Fruit fly (Drosophila melanogaster) whole organism, pupa: ENCODE measurements around the gene CG10237.

Experiments
- CG10348 ChIP-seq: fragments of 200-800 bp; sonication (Bioruptor generic); IDR thresholded peaks from 2 replicates; pipeline ENCODE4 v1.3.6; 2022; ENCODE audit warnings: missing biosample characterization, missing genetic modification characterization
- CG12605 ChIP-seq: fragments of 200-800 bp; sonication (Bioruptor generic); IDR thresholded peaks from 2 replicates; pipeline ENCODE4 v1.3.6; 2022; ENCODE audit warnings: missing biosample characterization, missing genetic modification characterization
- CG13204 ChIP-seq: fragments of 200-800 bp; sonication (Bioruptor generic); optimal IDR thresholded peaks from 2 replicates; lab custom pipeline; 2018; ENCODE audit warnings: missing biosample characterization, mild to moderate bottlenecking, missing genetic modification characterization, moderate library complexity
- CG14655 ChIP-seq: fragments of 200-800 bp; sonication (Bioruptor generic); optimal IDR thresholded peaks from 3 replicates; lab custom pipeline; 2017; ENCODE audit warnings: mild to moderate bottlenecking, missing biosample characterization, missing genetic modification reagents, missing genetic modification characterization
- CG15710 ChIP-seq: fragments of 200-800 bp; sonication (Bioruptor generic); optimal IDR thresholded peaks from 2 replicates; lab custom pipeline; 2018; ENCODE audit warnings: missing biosample characterization, mild to moderate bottlenecking, missing genetic modification characterization, moderate library complexity
- CG17806 ChIP-seq: fragments of 200-800 bp; sonication (Bioruptor generic); optimal IDR thresholded peaks from 2 replicates; lab custom pipeline; 2018; ENCODE audit warnings: missing biosample characterization, mild to moderate bottlenecking, missing genetic modification characterization, moderate library complexity
- CG32121 ChIP-seq: fragments of 200-800 bp; sonication (Bioruptor generic); IDR thresholded peaks from 2 replicates; pipeline ENCODE4 v1.3.6; 2022; ENCODE audit warnings: missing biosample characterization, missing genetic modification characterization
- CG34367 ChIP-seq: fragments of 200-800 bp; sonication (Bioruptor generic); optimal IDR thresholded peaks from 2 replicates; lab custom pipeline; 2018; ENCODE audit warnings: missing biosample characterization, mild to moderate bottlenecking, missing genetic modification characterization
- CG4496 ChIP-seq: fragments of 200-800 bp; sonication (Bioruptor generic); IDR thresholded peaks from 3 replicates; pipeline ENCODE4 v1.3.6; 2022; ENCODE audit warnings: missing biosample characterization, missing genetic modification characterization
- CG8159 ChIP-seq: fragments of 200-800 bp; sonication (Bioruptor generic); optimal IDR thresholded peaks from 3 replicates; lab custom pipeline; 2018; ENCODE audit warnings: missing biosample characterization, mild to moderate bottlenecking, missing genetic modification characterization, moderate library complexity
- CG8301 ChIP-seq: fragments of 200-800 bp; sonication (Bioruptor generic); optimal IDR thresholded peaks from 2 replicates; lab custom pipeline; 2018; ENCODE audit warnings: missing biosample characterization, mild to moderate bottlenecking, missing genetic modification characterization
- CG9948 ChIP-seq: fragments of 200-800 bp; sonication (Bioruptor generic); optimal IDR thresholded peaks from 2 replicates; lab custom pipeline; 2018; ENCODE audit warnings: missing biosample characterization, mild to moderate bottlenecking, missing genetic modification characterization, moderate library complexity
- D1 ChIP-seq: fragments of 200-800 bp; sonication (Bioruptor generic); optimal IDR thresholded peaks from 2 replicates; lab custom pipeline; 2018; ENCODE audit warnings: missing biosample characterization, mild to moderate bottlenecking, missing genetic modification characterization, moderate library complexity
- EcR ChIP-seq: fragments of 200-800 bp; sonication (Bioruptor generic); optimal IDR thresholded peaks from 3 replicates; lab custom pipeline; 2019; ENCODE audit warnings: missing biosample characterization, missing genetic modification characterization, mild to moderate bottlenecking, moderate library complexity, missing genetic modification reagents
- Ets98B ChIP-seq: fragments of 200-800 bp; sonication (Bioruptor generic); IDR thresholded peaks from 2 replicates; pipeline ENCODE4 v1.3.6; 2022; ENCODE audit warnings: missing biosample characterization, missing genetic modification characterization
- Pif1A ChIP-seq: fragments of 200-800 bp; sonication (Bioruptor generic); optimal IDR thresholded peaks from 3 replicates; lab custom pipeline; 2016; ENCODE audit warnings: missing biosample characterization, missing genetic modification characterization
- Pif1B ChIP-seq: fragments of 200-800 bp; sonication (Bioruptor generic); optimal IDR thresholded peaks from 3 replicates; lab custom pipeline; 2016; ENCODE audit warnings: missing biosample characterization, missing genetic modification characterization
- Snoo ChIP-seq: fragments of 200-800 bp; sonication (Bioruptor generic); optimal IDR thresholded peaks from 3 replicates; lab custom pipeline; 2017; ENCODE audit warnings: missing biosample characterization, mild to moderate bottlenecking, missing genetic modification characterization, inconsistent platforms
- fd96Ca ChIP-seq: fragments of 200-800 bp; sonication (Bioruptor generic); IDR thresholded peaks from 3 replicates; pipeline ENCODE4 v1.3.6; 2022; ENCODE audit warnings: missing biosample characterization, missing genetic modification characterization
- gl ChIP-seq: fragments of 200-800 bp; sonication (Bioruptor generic); optimal IDR thresholded peaks from 2 replicates; lab custom pipeline; 2018; ENCODE audit warnings: missing biosample characterization, mild to moderate bottlenecking, missing genetic modification characterization
- rn ChIP-seq: fragments of 200-800 bp; sonication (Bioruptor generic); IDR thresholded peaks from 2 replicates; pipeline ENCODE4 v1.3.6; 2022; ENCODE audit warnings: missing biosample characterization, missing genetic modification characterization

CG10237 gene

DNA sequence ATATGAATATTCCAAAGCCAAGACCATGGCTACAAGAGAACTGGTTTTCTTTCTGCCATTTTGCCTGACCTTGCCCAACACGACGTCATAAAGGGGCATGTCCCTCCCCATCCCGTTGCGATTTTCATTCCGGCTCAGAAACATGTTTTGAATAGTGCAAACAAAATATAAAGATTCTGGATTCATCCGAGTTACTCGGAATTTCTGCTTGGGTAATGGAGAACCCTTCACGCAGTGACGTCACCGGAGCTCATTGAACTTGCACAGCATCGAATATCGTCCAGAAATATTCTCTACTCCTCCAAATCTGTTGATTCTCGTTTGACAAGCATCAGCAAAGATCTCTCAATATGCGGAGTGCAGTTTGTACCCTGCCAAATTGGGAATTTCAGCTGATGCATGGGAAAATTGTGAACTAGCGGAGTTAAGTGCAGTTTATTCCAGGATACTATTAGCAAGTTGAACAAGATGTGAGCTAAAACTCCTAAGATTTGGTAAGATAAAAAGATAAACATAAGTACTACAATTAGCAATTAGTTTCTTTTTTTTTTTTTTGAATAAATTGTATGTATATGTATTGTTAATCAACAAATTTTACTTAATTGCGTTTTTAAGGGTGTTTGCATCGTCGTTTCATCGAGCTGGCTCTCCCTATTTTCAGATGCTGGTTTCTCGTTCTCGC is 11.7 kb upstream of the CG10237 start, which contains the start of gene CG10026:
CG10026 (plus strand) TSS at position 187 of the 682 bp plus-strand sequence.
- TF ChIP-seq CG12605 (no peak), CG8159 (tag; lab: Kevin White, UChicago) (peak; percentile 73), EcR (GFP tag; lab: Kevin White, UChicago) (peak; percentile 99), fd96Ca (GFP tag; lab: Robert Waterston, UW) (no peak), Ets98B (GFP tag; lab: Robert Waterston, UW) (no peak), CG14655 (peak; percentile 61), Pif1B (GFP tag; lab: Kevin White, UChicago) (peak; percentile 42), D1 (tag; lab: Kevin White, UChicago) (no peak), gl (no peak), rn (GFP tag; lab: Robert Waterston, UW) (no peak), CG34367 (tag; lab: Kevin White, UChicago) (peak; percentile 60), CG32121 (peak; percentile 11; the same call in 1 of the 2 replicates), Pif1A (GFP tag; lab: Kevin White, UChicago) (peak; percentile 59), CG8301 (tag; lab: Kevin White, UChicago) (peak; percentile 48), Snoo (tag; lab: Kevin White, UChicago) (peak; percentile 52), CG9948 (peak; percentile 58), CG17806 (tag; lab: Kevin White, UChicago) (peak; percentile 29), CG13204 (GFP tag; lab: Kevin White, UChicago) (no peak), CG4496 (GFP tag; lab: Robert Waterston, UW) (no peak), CG15710 (peak; percentile 69), CG10348 (GFP tag; lab: Robert Waterston, UW) (no peak)
- TF ChIP-seq, all 21 proteins: peak for 12

DNA sequence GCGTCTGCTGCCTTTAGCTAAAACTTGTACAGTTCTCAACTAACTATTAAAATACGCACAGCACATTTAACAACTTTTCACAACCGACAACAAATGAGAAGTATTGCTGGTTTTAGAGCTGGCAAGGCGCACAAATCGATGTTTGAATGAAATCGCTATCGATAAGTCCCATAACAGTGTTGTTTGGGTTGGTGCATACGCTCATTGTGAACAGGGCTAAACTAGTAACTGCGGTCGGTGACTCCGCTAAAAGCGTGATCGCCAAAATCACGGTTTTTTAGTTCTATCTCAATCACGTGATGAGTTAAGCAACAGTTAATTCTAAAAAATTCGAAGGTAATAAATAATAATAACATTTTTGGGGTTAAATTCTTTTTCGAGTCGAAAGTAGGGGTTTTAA is 10.9 kb upstream of the CG10237 start, which contains the start of gene Top2:
Top2 (minus strand) TSS at position 110 of the 400 bp plus-strand sequence.
- TF ChIP-seq Pif1B (GFP tag; lab: Kevin White, UChicago), result no peak
- TF ChIP-seq CG4496 (GFP tag; lab: Robert Waterston, UW), result peak; percentile 7; the same call in 1 of the 3 replicates
- TF ChIP-seq CG8159 (tag; lab: Kevin White, UChicago), result peak; percentile 17
- TF ChIP-seq, all 21 proteins: peak for 2

DNA sequence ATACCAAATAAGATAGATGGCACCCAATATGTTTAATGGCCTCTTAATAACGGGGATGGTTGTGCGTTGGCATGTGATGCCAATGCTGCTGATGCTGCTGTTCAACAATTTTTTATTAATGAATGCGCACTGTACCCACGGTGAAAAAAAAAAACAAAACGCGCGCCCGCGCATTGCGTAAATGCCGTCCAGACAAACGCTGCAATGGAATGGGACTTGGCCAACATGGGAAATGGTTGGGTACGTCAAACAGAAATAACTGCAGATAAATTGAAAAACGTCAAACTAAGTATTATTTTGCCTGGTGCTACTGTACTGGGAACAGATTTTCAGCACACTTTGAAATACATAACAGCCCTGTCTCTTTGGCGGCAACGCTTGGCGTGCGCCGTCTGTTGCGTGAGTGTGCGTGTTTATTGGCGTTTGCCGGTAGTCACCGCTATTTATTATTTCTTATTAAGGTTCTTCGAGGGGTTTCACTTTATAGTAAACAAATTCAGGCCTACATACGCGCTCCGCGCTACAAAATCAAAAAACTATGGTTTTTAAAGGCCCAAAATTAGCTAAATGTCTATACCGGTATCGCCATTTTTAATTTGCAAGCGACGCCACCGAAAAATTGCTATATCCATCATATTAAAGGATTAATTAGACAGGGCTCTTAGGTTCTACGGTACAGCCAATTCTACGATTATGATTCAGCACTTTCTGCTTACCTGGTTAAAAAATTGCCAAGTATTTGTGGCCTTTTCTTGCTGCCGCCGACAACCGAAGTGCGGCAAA is 10.2 kb upstream of the CG10237 start:
- no peak; the same call in 1 of the 3 replicates for TF ChIP-seq CG4496 (GFP tag; lab: Robert Waterston, UW)
- no peak for TF ChIP-seq Snoo (tag; lab: Kevin White, UChicago)
- no peak for TF ChIP-seq rn (GFP tag; lab: Robert Waterston, UW)
- TF ChIP-seq CG8159 (tag; lab: Kevin White, UChicago), result peak; percentile 21
- TF ChIP-seq CG17806 (tag; lab: Kevin White, UChicago), result peak; percentile 25
- TF ChIP-seq CG10348 (GFP tag; lab: Robert Waterston, UW), result no peak
- TF ChIP-seq gl, result no peak
- no peak for TF ChIP-seq EcR (GFP tag; lab: Kevin White, UChicago)
- TF ChIP-seq Ets98B (GFP tag; lab: Robert Waterston, UW), result peak; percentile 61
- no peak for TF ChIP-seq Pif1A (GFP tag; lab: Kevin White, UChicago)
- TF ChIP-seq CG34367 (tag; lab: Kevin White, UChicago), result no peak
- peak; percentile 52 for TF ChIP-seq CG14655
- TF ChIP-seq CG32121, result peak; percentile 57; the same call in 1 of the 2 replicates
- peak; percentile 68 for TF ChIP-seq CG12605
- TF ChIP-seq CG13204 (GFP tag; lab: Kevin White, UChicago), result no peak
- TF ChIP-seq CG9948, result no peak
- no peak for TF ChIP-seq CG15710
- TF ChIP-seq D1 (tag; lab: Kevin White, UChicago), result no peak
- peak; percentile 70 for TF ChIP-seq fd96Ca (GFP tag; lab: Robert Waterston, UW)
- TF ChIP-seq Pif1B (GFP tag; lab: Kevin White, UChicago), result no peak
- peak; percentile 33 for TF ChIP-seq CG8301 (tag; lab: Kevin White, UChicago)
- TF ChIP-seq, all 21 proteins: peak for 8

DNA sequence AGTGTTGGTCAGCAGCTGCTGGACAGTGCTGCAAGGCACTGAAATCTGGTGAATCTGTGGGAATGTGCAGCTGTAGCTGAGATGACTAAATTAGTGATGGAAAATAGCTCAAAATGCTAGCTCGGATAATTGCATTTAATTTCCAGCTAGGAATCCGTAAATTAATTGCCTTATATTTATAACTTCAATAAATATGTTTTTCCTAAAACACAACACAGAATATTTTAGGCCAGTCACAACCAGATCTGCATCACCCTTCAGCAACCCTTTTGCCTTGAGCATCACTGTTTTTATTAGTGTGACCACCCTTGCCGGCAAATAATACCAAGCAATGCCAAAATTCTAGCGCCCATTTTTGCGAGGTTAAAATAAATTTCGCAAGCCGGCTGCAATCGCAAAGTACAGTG is 2.2 kb upstream of the CG10237 start, which contains the start of gene Hs2st:
Hs2st (minus strand) TSS at position 17 of the 407 bp plus-strand sequence.
- TF ChIP-seq CG32121 (peak; percentile 90), rn (GFP tag; lab: Robert Waterston, UW) (peak; percentile 85), D1 (tag; lab: Kevin White, UChicago) (no peak), Ets98B (GFP tag; lab: Robert Waterston, UW) (peak; percentile 79), Pif1A (GFP tag; lab: Kevin White, UChicago) (no peak), CG10348 (GFP tag; lab: Robert Waterston, UW) (0 out of 2 replicates have a peak, but pooled peaks have one; percentile 36), CG15710 (peak; percentile 89), fd96Ca (GFP tag; lab: Robert Waterston, UW) (peak; percentile 94), CG9948 (peak; percentile 82), CG4496 (GFP tag; lab: Robert Waterston, UW) (peak; percentile 85), CG13204 (GFP tag; lab: Kevin White, UChicago) (no peak), CG12605 (peak; percentile 64), CG17806 (tag; lab: Kevin White, UChicago) (peak; percentile 82), CG8301 (tag; lab: Kevin White, UChicago) (peak; percentile 82), EcR (GFP tag; lab: Kevin White, UChicago) (peak; percentile 58), CG8159 (tag; lab: Kevin White, UChicago) (peak; percentile 85), gl (peak; percentile 71), CG34367 (tag; lab: Kevin White, UChicago) (peak; percentile 84), Pif1B (GFP tag; lab: Kevin White, UChicago) (no peak), CG14655 (no peak), Snoo (tag; lab: Kevin White, UChicago) (peak; percentile 87)
